Fruit fly (Drosophila melanogaster): ENCODE results near the gene CG34310.

DNA sequence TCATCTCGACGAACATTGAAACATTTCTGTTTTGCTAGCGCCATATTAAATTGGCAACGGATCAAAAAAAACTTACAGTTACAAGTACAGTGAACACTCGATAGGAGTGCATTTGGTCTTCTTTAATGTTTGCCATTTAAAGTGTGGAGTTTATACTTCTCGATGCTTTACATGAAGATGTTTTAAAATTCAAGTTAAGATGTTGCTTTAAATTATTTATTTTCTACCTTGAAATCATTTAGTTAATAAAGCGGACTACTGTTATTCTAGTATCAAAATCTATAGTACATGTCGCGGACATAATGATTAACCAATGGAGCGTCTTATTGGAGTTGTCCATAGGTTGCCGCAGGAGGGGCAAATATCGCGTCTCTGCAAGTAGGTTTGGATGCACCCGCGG, 13.1 kb downstream of the CG34310 start, which contains the start of gene cort:
- TF ChIP-seq pan (optimal IDR thresholded peaks at IDR 0.05) = no peak
- TF ChIP-seq usp (GFP tag; optimal IDR thresholded peaks at IDR 0.05) = no peak

All from whole organism.